Fruit fly (Drosophila melanogaster): ENCODE measurements around the gene CG9855.

CG9855 gene

dm6 chr3R:4350199-4350598 lies 47.5 kb downstream of the CG9855 start:
- no peak for TF ChIP-seq D1 (tag; optimal IDR thresholded peaks at IDR 0.05)
- TF ChIP-seq gl (tag; optimal IDR thresholded peaks at IDR 0.05) = no peak
- TF ChIP-seq CG12605 (GFP tag; IDR thresholded peaks at IDR 0.05) = no peak
- TF ChIP-seq rn (GFP tag; IDR thresholded peaks at IDR 0.05) = no peak
- TF ChIP-seq CG15710 (tag; optimal IDR thresholded peaks at IDR 0.05) = no peak
- TF ChIP-seq CG32121 (GFP tag; IDR thresholded peaks at IDR 0.05) = no peak
- no peak for TF ChIP-seq CG8301 (tag; optimal IDR thresholded peaks at IDR 0.05)
- no peak for TF ChIP-seq fd96Ca (GFP tag; IDR thresholded peaks at IDR 0.05)
- TF ChIP-seq Ets98B (GFP tag; IDR thresholded peaks at IDR 0.05) = no peak
- no peak for TF ChIP-seq CG14655 (GFP tag; optimal IDR thresholded peaks at IDR 0.05)
- no peak for TF ChIP-seq Snoo (tag; optimal IDR thresholded peaks at IDR 0.05)
- TF ChIP-seq EcR (GFP tag; optimal IDR thresholded peaks at IDR 0.05) = no peak
- TF ChIP-seq CG9948 (tag; optimal IDR thresholded peaks at IDR 0.05) = no peak
- no peak for TF ChIP-seq CG34367 (tag; optimal IDR thresholded peaks at IDR 0.05)
- TF ChIP-seq Pif1A (GFP tag; optimal IDR thresholded peaks at IDR 0.05) = no peak
- no peak for TF ChIP-seq CG10348 (GFP tag; IDR thresholded peaks at IDR 0.05)
- no peak for TF ChIP-seq CG13204 (GFP tag; optimal IDR thresholded peaks at IDR 0.05)
- TF ChIP-seq CG8159 (tag; optimal IDR thresholded peaks at IDR 0.05) = no peak

dm6 chr3R:4348197-4348814 lies 49.4 kb downstream of the CG9855 start:
- TF ChIP-seq CG4496 (GFP tag; IDR thresholded peaks at IDR 0.05) (no peak), rn (GFP tag; IDR thresholded peaks at IDR 0.05) (no peak), CG15710 (tag; optimal IDR thresholded peaks at IDR 0.05) (no peak), CG32121 (GFP tag; IDR thresholded peaks at IDR 0.05) (no peak), CG12605 (GFP tag; IDR thresholded peaks at IDR 0.05) (no peak), gl (tag; optimal IDR thresholded peaks at IDR 0.05) (no peak), Ets98B (GFP tag; IDR thresholded peaks at IDR 0.05) (no peak), CG8159 (tag; optimal IDR thresholded peaks at IDR 0.05) (no peak), CG9948 (tag; optimal IDR thresholded peaks at IDR 0.05) (no peak), CG10348 (GFP tag; IDR thresholded peaks at IDR 0.05) (no peak), CG8301 (tag; optimal IDR thresholded peaks at IDR 0.05) (no peak), CG17806 (tag; optimal IDR thresholded peaks at IDR 0.05) (no peak)

dm6 chr3R:4346636-4347035 lies 51.0 kb downstream of the CG9855 start, which contains the start of gene hkb:
Gene hkb, minus strand, starts transcription at chr3R:4346646.
- TF ChIP-seq rn (GFP tag; IDR thresholded peaks at IDR 0.05) (no peak), CG9948 (tag; optimal IDR thresholded peaks at IDR 0.05) (no peak), CG12605 (GFP tag; IDR thresholded peaks at IDR 0.05) (no peak), Snoo (tag; optimal IDR thresholded peaks at IDR 0.05) (no peak), gl (tag; optimal IDR thresholded peaks at IDR 0.05) (no peak), Ets98B (GFP tag; IDR thresholded peaks at IDR 0.05) (no peak), CG17806 (tag; optimal IDR thresholded peaks at IDR 0.05) (no peak), CG4496 (GFP tag; IDR thresholded peaks at IDR 0.05) (no peak), CG10348 (GFP tag; IDR thresholded peaks at IDR 0.05) (no peak), fd96Ca (GFP tag; IDR thresholded peaks at IDR 0.05) (no peak), CG15710 (tag; optimal IDR thresholded peaks at IDR 0.05) (no peak)

All from whole organism, pupa.